Worm (Caenorhabditis elegans): Measurements from ENCODE around the gene ketn-1.

ce11 chrV:2734360-2734759 lies 73.3 kb downstream of the ketn-1 start, which contains the start of gene srg-57:
- no peak for TF ChIP-seq ama-1 (optimal IDR thresholded peaks at IDR 0.05)
- TF ChIP-seq scrt-1 (GFP tag; IDR thresholded peaks at IDR 0.05), result no peak
- TF ChIP-seq flt-1 (GFP tag; IDR thresholded peaks at IDR 0.05), result no peak
- no peak for TF ChIP-seq hmbx-1 (tag; optimal IDR thresholded peaks at IDR 0.05)
- TF ChIP-seq ceh-36 (tag; optimal IDR thresholded peaks at IDR 0.05), result no peak
- no peak for TF ChIP-seq aly-1 (tag; optimal IDR thresholded peaks at IDR 0.05)
- no peak for TF ChIP-seq pes-1 (GFP tag; IDR thresholded peaks at IDR 0.05)

All from whole organism, early embryonic.